Fruit fly (Drosophila melanogaster) whole organism, embryonic: ENCODE measurements around the gene glob3.

ENCODE experiments used
- ATbp ChIP-seq: fragments of 200-800 bp; sonication (Bioruptor generic); optimal IDR thresholded peaks from 2 replicates; lab custom pipeline; 2017; ENCODE audit warnings: missing biosample characterization, mild to moderate bottlenecking, missing genetic modification characterization, missing genetic modification reagents
- BtbVII ChIP-seq: fragments of 200-800 bp; sonication (Bioruptor generic); optimal IDR thresholded peaks from 3 replicates; lab custom pipeline; 2017; ENCODE audit warnings: missing biosample characterization, mild to moderate bottlenecking, missing genetic modification characterization
- CG11247 ChIP-seq: fragments of 200-800 bp; sonication (Bioruptor generic); IDR thresholded peaks from 2 replicates; pipeline ENCODE4 v1.3.6; 2022; ENCODE audit warnings: missing biosample characterization, missing genetic modification characterization
- CG11723 ChIP-seq: fragments of 200-800 bp; sonication (Bioruptor generic); optimal IDR thresholded peaks from 2 replicates; lab custom pipeline; 2017; ENCODE audit warnings: missing biosample characterization, mild to moderate bottlenecking, missing genetic modification characterization
- CG12071 ChIP-seq: fragments of 200-800 bp; sonication (Bioruptor generic); optimal IDR thresholded peaks from 3 replicates; lab custom pipeline; 2018; ENCODE audit warnings: missing biosample characterization, mild to moderate bottlenecking, missing genetic modification characterization
- CG14014 ChIP-seq: fragments of 200-800 bp; sonication (Bioruptor generic); IDR thresholded peaks from 2 replicates; pipeline ENCODE4 v1.3.6; 2022; ENCODE audit warnings: missing biosample characterization, missing genetic modification characterization
- CG15269 ChIP-seq: fragments of 200-800 bp; sonication (Bioruptor generic); optimal IDR thresholded peaks from 2 replicates; lab custom pipeline; 2018; ENCODE audit warnings: missing biosample characterization, mild to moderate bottlenecking, missing genetic modification characterization, moderate library complexity
- CG15601 ChIP-seq: fragments of 200-800 bp; sonication (Bioruptor generic); optimal IDR thresholded peaks from 3 replicates; lab custom pipeline; 2019; ENCODE audit warnings: missing biosample characterization, mild to moderate bottlenecking, missing genetic modification characterization, moderate library complexity
- CG17385 ChIP-seq: fragments of 200-800 bp; sonication (Bioruptor generic); optimal IDR thresholded peaks from 3 replicates; lab custom pipeline; 2018; ENCODE audit warnings: missing biosample characterization, mild to moderate bottlenecking, missing genetic modification characterization
- CG18011 ChIP-seq: fragments of 200-800 bp; sonication (Bioruptor generic); optimal IDR thresholded peaks from 2 replicates; lab custom pipeline; 2017; ENCODE audit warnings: missing biosample characterization, missing genetic modification characterization, mild to moderate bottlenecking, moderate library complexity, missing genotype
- CG18262 ChIP-seq: fragments of 200-800 bp; optimal IDR thresholded peaks from 3 replicates; lab custom pipeline; 2019; ENCODE audit warnings: missing biosample characterization, mild to moderate bottlenecking, missing genetic modification characterization, moderate library complexity
- CG3726 ChIP-seq: fragments of 200-800 bp; sonication (Bioruptor generic); IDR thresholded peaks from 3 replicates; pipeline ENCODE4, ENCODE4 v1.3.6; 2022; ENCODE audit warnings: missing biosample characterization, missing genetic modification characterization
- CG4424 ChIP-seq: fragments of 200-800 bp; sonication (Bioruptor generic); optimal IDR thresholded peaks from 3 replicates; lab custom pipeline; 2016; ENCODE audit warnings: missing biosample characterization, missing genetic modification characterization
- CG7357 ChIP-seq: fragments of 200-800 bp; sonication (Bioruptor generic); IDR thresholded peaks from 3 replicates; pipeline ENCODE4 v1.3.6; 2022; ENCODE audit warnings: missing biosample characterization, missing genetic modification characterization
- CG7963 ChIP-seq: fragments of 200-800 bp; sonication (Bioruptor generic); IDR thresholded peaks from 3 replicates; pipeline ENCODE4 v1.3.6; 2022; ENCODE audit warnings: missing biosample characterization, missing genetic modification characterization; ENCODE audit not compliant: partially characterized antibody
- CG8089 ChIP-seq: fragments of 200-800 bp; sonication (Bioruptor generic); optimal IDR thresholded peaks from 3 replicates; lab custom pipeline; 2016; ENCODE audit warnings: missing biosample characterization, missing genetic modification characterization
- CG8478 ChIP-seq: fragments of >200 bp; optimal IDR thresholded peaks from 2 replicates; lab custom pipeline; 2018
- CG9215 ChIP-seq: fragments of 200-800 bp; sonication (Bioruptor generic); IDR thresholded peaks from 2 replicates; pipeline ENCODE4 v1.3.6; 2022; ENCODE audit warnings: missing biosample characterization, missing genetic modification characterization
- CTCF ChIP-seq: fragments of 200-800 bp; sonication (Bioruptor generic); optimal IDR thresholded peaks from 2 replicates; lab custom pipeline; 2017; ENCODE audit warnings: missing biosample characterization, mild to moderate bottlenecking, missing genetic modification characterization, moderate library complexity
- D19A ChIP-seq: fragments of 200-800 bp; optimal IDR thresholded peaks from 3 replicates; lab custom pipeline; 2019; ENCODE audit warnings: missing biosample characterization, mild to moderate bottlenecking, missing genetic modification characterization, moderate library complexity
- Dad ChIP-seq: fragments of 200-800 bp; sonication (Bioruptor generic); optimal IDR thresholded peaks from 3 replicates; lab custom pipeline; 2016; ENCODE audit warnings: missing biosample characterization, missing genetic modification characterization
- Dek ChIP-seq: fragments of 200-800 bp; sonication (Bioruptor generic); optimal IDR thresholded peaks from 3 replicates; lab custom pipeline; 2019; ENCODE audit warnings: missing biosample characterization, mild to moderate bottlenecking, missing genetic modification characterization, moderate library complexity
- Dfd ChIP-seq, 2 experiments: fragments of >200 bp; optimal IDR thresholded peaks; 2 replicates each; lab custom pipeline; 2017; ENCODE audit warnings: missing biosample characterization in 2 of 2, missing genetic modification characterization in 2 of 2
- Dip2 ChIP-seq: fragments of 200-800 bp; sonication (Bioruptor generic); IDR thresholded peaks from 2 replicates; pipeline ENCODE4 v1.3.6; 2022; ENCODE audit warnings: missing biosample characterization, missing genetic modification characterization
- Elba2 ChIP-seq: fragments of 200-800 bp; sonication (Bioruptor generic); optimal IDR thresholded peaks from 3 replicates; lab custom pipeline; 2016; ENCODE audit warnings: missing biosample characterization, missing genetic modification characterization
- Fer3 ChIP-seq: fragments of 200-800 bp; sonication (Bioruptor generic); optimal IDR thresholded peaks from 2 replicates; lab custom pipeline; 2018; ENCODE audit warnings: missing biosample characterization, mild to moderate bottlenecking, missing genetic modification characterization, moderate library complexity
- Hand ChIP-seq: fragments of 200-800 bp; sonication (Bioruptor generic); optimal IDR thresholded peaks from 2 replicates; lab custom pipeline; 2017; ENCODE audit warnings: mild to moderate bottlenecking, missing biosample characterization, missing genetic modification reagents, missing genetic modification characterization
- Hmx ChIP-seq: fragments of 200-800 bp; sonication (Bioruptor generic); optimal IDR thresholded peaks from 2 replicates; lab custom pipeline; 2016; ENCODE audit warnings: missing biosample characterization, missing genetic modification characterization
- Myb ChIP-seq: fragments of 200-800 bp; sonication (Bioruptor generic); optimal IDR thresholded peaks from 2 replicates; lab custom pipeline; 2016; ENCODE audit warnings: missing biosample characterization, missing genetic modification characterization
- Nf-YA ChIP-seq: fragments of 200-800 bp; sonication (Bioruptor generic); IDR thresholded peaks from 2 replicates; pipeline ENCODE4 v1.3.6; 2022; ENCODE audit warnings: missing biosample characterization, missing genetic modification characterization
- Opbp ChIP-seq: fragments of 200-800 bp; sonication (Bioruptor generic); IDR thresholded peaks from 3 replicates; pipeline ENCODE4 v1.3.6; 2022; ENCODE audit warnings: missing biosample characterization, missing genetic modification characterization; ENCODE audit not compliant: partially characterized antibody
- Six4 ChIP-seq: fragments of 200-800 bp; sonication (Bioruptor generic); optimal IDR thresholded peaks from 2 replicates; lab custom pipeline; 2016; ENCODE audit warnings: missing biosample characterization, missing genetic modification characterization
- Stat92E ChIP-seq, 3 experiments: fragments of >200 bp in 2 of 3; fragments of 200-800 bp in 1 of 3; sonication (Bioruptor generic) in 1 of 3; optimal IDR thresholded peaks; 2 replicates each; lab custom pipeline; 2017 to 2019; ENCODE audit warnings: missing biosample characterization in 3 of 3, missing genetic modification characterization in 3 of 3, mild to moderate bottlenecking in 1 of 3, moderate library complexity in 1 of 3
- ap ChIP-seq: fragments of 200-800 bp; sonication (Bioruptor generic); IDR thresholded peaks from 2 replicates; pipeline ENCODE4 v1.3.6; 2022; ENCODE audit warnings: missing biosample characterization, missing genetic modification characterization
- bbx ChIP-seq: fragments of 200-800 bp; sonication (Bioruptor generic); IDR thresholded peaks from 2 replicates; pipeline ENCODE4 v1.3.6; 2022; ENCODE audit warnings: missing biosample characterization, missing genetic modification characterization; ENCODE audit not compliant: partially characterized antibody
- emc ChIP-seq: fragments of 200-800 bp; sonication (Bioruptor generic); optimal IDR thresholded peaks from 2 replicates; lab custom pipeline; 2016; ENCODE audit warnings: missing biosample characterization, missing genetic modification characterization
- ems ChIP-seq: fragments of 200-800 bp; sonication (Bioruptor generic); optimal IDR thresholded peaks from 3 replicates; lab custom pipeline; 2016; ENCODE audit warnings: missing biosample characterization, missing genetic modification characterization
- gcm2 ChIP-seq: fragments of 200-800 bp; sonication (Bioruptor generic); optimal IDR thresholded peaks from 2 replicates; lab custom pipeline; 2016; ENCODE audit warnings: missing biosample characterization, missing genetic modification characterization
- gem ChIP-seq: fragments of 200-800 bp; sonication (Bioruptor generic); optimal IDR thresholded peaks from 2 replicates; lab custom pipeline; 2019; ENCODE audit warnings: missing biosample characterization, mild to moderate bottlenecking, missing genetic modification characterization, moderate library complexity
- klu ChIP-seq: fragments of 200-800 bp; sonication (Bioruptor generic); IDR thresholded peaks from 2 replicates; pipeline ENCODE4 v1.3.6; 2022; ENCODE audit warnings: missing biosample characterization, missing genetic modification characterization
- nmo ChIP-seq: fragments of 200-800 bp; sonication (Bioruptor generic); optimal IDR thresholded peaks from 2 replicates; lab custom pipeline; 2018; ENCODE audit warnings: missing biosample characterization, mild to moderate bottlenecking, missing genetic modification characterization, moderate library complexity
- odd ChIP-seq: fragments of 200-800 bp; sonication (Bioruptor generic); optimal IDR thresholded peaks from 2 replicates; lab custom pipeline; 2017; ENCODE audit warnings: missing biosample characterization, mild to moderate bottlenecking, missing genetic modification characterization
- pho ChIP-seq: fragments of 200-800 bp; sonication (Bioruptor generic); optimal IDR thresholded peaks from 2 replicates; lab custom pipeline; 2016; ENCODE audit warnings: missing biosample characterization, missing genetic modification characterization
- pnt ChIP-seq: fragments of 200-800 bp; sonication (Bioruptor generic); optimal IDR thresholded peaks from 3 replicates; lab custom pipeline; 2016; ENCODE audit warnings: missing biosample characterization, missing genetic modification characterization
- sd ChIP-seq: fragments of 200-800 bp; sonication (Bioruptor generic); optimal IDR thresholded peaks from 3 replicates; lab custom pipeline; 2018; ENCODE audit warnings: missing biosample characterization, mild to moderate bottlenecking, missing genetic modification characterization, moderate library complexity
- seq ChIP-seq: fragments of 200-800 bp; sonication (Bioruptor generic); IDR thresholded peaks from 2 replicates; pipeline ENCODE4 v1.3.6; 2022; ENCODE audit warnings: missing biosample characterization, missing genetic modification characterization
- twi ChIP-seq: fragments of 200-800 bp; optimal IDR thresholded peaks from 2 replicates; lab custom pipeline; 2019; ENCODE audit warnings: missing biosample characterization, mild to moderate bottlenecking, missing genetic modification characterization, moderate library complexity
- wdn ChIP-seq: fragments of 200-800 bp; sonication (Bioruptor generic); IDR thresholded peaks from 2 replicates; pipeline ENCODE4 v1.3.6; 2022; ENCODE audit warnings: missing biosample characterization, missing genetic modification characterization
- wek ChIP-seq: fragments of 200-800 bp; sonication (Bioruptor generic); optimal IDR thresholded peaks from 3 replicates; lab custom pipeline; 2018; ENCODE audit warnings: missing biosample characterization, mild to moderate bottlenecking, missing genetic modification characterization, moderate library complexity
- zen2 ChIP-seq: fragments of 200-800 bp; sonication (Bioruptor generic); IDR thresholded peaks from 3 replicates; pipeline ENCODE4 v1.3.6; 2022; ENCODE audit warnings: missing biosample characterization, missing genetic modification characterization; ENCODE audit not compliant: partially characterized antibody
- zfh1 ChIP-seq: fragments of 200-800 bp; sonication (Bioruptor generic); IDR thresholded peaks from 3 replicates; pipeline ENCODE4 v1.3.6; 2022; ENCODE audit warnings: missing biosample characterization, missing genetic modification characterization
- zfh2 ChIP-seq: fragments of 200-800 bp; sonication (Bioruptor generic); optimal IDR thresholded peaks from 2 replicates; lab custom pipeline; 2016; ENCODE audit warnings: missing biosample characterization, missing genetic modification characterization

glob3 gene

dm6 chr3R:5791497-5791896 is 38.4 kb upstream of the glob3 start, which contains the start of gene Hpf1 (continued):
- TF ChIP-seq seq (peak; percentile 99), Dfd (GFP tag; optimal IDR thresholded peaks at IDR 0.05; lab: Kevin White, UChicago) (peak in 1 of 2 experiments; percentile 19), emc (peak; percentile 97), CG4424 (GFP tag; lab: Kevin White, UChicago) (peak; percentile 98), wek (GFP tag; lab: Kevin White, UChicago) (peak; percentile 99), CG9215 (GFP tag; lab: Robert Waterston, UW) (peak; percentile 97), zen2 (no peak), klu (GFP tag; lab: Robert Waterston, UW) (peak; percentile 96), zfh1 (peak; percentile 98), CG8089 (GFP tag; lab: Kevin White, UChicago) (peak; percentile 98), twi (tag; lab: Kevin White, UChicago) (peak; percentile 94), pnt (GFP tag; lab: Kevin White, UChicago) (peak; percentile 98), Dek (tag; lab: Kevin White, UChicago) (peak; percentile 97), Fer3 (tag; lab: Kevin White, UChicago) (peak; percentile 98), CG18011 (GFP tag; lab: Kevin White, UChicago) (peak; percentile 92), Stat92E (GFP tag; optimal IDR thresholded peaks at IDR 0.05; lab: Kevin White, UChicago) (peak in 1 of 3 experiments; percentile 87), wdn (peak; percentile 97), ems (GFP tag; lab: Kevin White, UChicago) (peak; percentile 99), gcm2 (peak; percentile 96), zfh2 (peak; percentile 99), CG11247 (GFP tag; lab: Robert Waterston, UW) (peak; percentile 97), CG18262 (tag; lab: Kevin White, UChicago) (peak; percentile 98), D19A (tag; lab: Kevin White, UChicago) (peak; percentile 94), CG8478 (lab: Kevin White, UChicago) (no peak), Dad (GFP tag; lab: Kevin White, UChicago) (peak; percentile 98), CG7357 (peak; percentile 94), CG17385 (GFP tag; lab: Kevin White, UChicago) (peak; percentile 99), sd (peak; percentile 94), Hand (GFP tag; lab: Kevin White, UChicago) (peak; percentile 96), CG11723 (GFP tag; lab: Kevin White, UChicago) (peak; percentile 95), Myb (GFP tag; lab: Kevin White, UChicago) (peak; percentile 92), Elba2 (GFP tag; lab: Kevin White, UChicago) (peak; percentile 78), Opbp (GFP tag; lab: Robert Waterston, UW) (peak; percentile 61; the same call in 1 of the 3 replicates), nmo (GFP tag; lab: Kevin White, UChicago) (peak; percentile 98), ATbp (GFP tag; lab: Kevin White, UChicago) (peak; percentile 95), CG3726 (GFP tag; lab: Robert Waterston, UW) (peak; percentile 96), CG15601 (peak; percentile 95), CG14014 (GFP tag; lab: Robert Waterston, UW) (peak; percentile 98), Nf-YA (GFP tag; lab: Robert Waterston, UW) (peak; percentile 93), BtbVII (GFP tag; lab: Kevin White, UChicago) (peak; percentile 98), bbx (GFP tag; lab: Robert Waterston, UW) (no peak), Hmx (peak; percentile 95), gem (peak; percentile 99), ap (GFP tag; lab: Robert Waterston, UW) (peak; percentile 95), odd (GFP tag; lab: Kevin White, UChicago) (peak; percentile 96), Dip2 (GFP tag; lab: Robert Waterston, UW) (peak; percentile 73), pho (GFP tag; lab: Kevin White, UChicago) (peak; percentile 99), CG15269 (tag; lab: Kevin White, UChicago) (peak; percentile 99), CTCF (GFP tag; lab: Kevin White, UChicago) (peak; percentile 74), Six4 (GFP tag; lab: Kevin White, UChicago) (peak; percentile 98), CG7963 (GFP tag; lab: Robert Waterston, UW) (no peak), CG12071 (peak; percentile 98)
